Worm (Caenorhabditis elegans): ENCODE measurements around the gene otpl-6.

otpl-6 gene

ce11 chrV:8499407-8499806 lies 26.5 kb upstream of the otpl-6 start:
- TF ChIP-seq elt-1 (tag; optimal IDR thresholded peaks at IDR 0.05; ENCODE audit: borderline replicate concordance, insufficient read depth), result no peak
- no peak for TF ChIP-seq hlh-1 (tag; optimal IDR thresholded peaks at IDR 0.05)
- TF ChIP-seq bed-3 (GFP tag; optimal IDR thresholded peaks at IDR 0.05), result no peak
- TF ChIP-seq unc-120 (tag; optimal IDR thresholded peaks at IDR 0.05; ENCODE audit: poor library complexity, severe bottlenecking), result no peak
- TF ChIP-seq M03D4.4 (tag; optimal IDR thresholded peaks at IDR 0.05), result no peak
- no peak for TF ChIP-seq sptf-1 (tag; optimal IDR thresholded peaks at IDR 0.05)
- no peak for TF ChIP-seq nhr-76 (tag; optimal IDR thresholded peaks at IDR 0.05)
- no peak for TF ChIP-seq zip-8 (tag; optimal IDR thresholded peaks at IDR 0.05)
- no peak for TF ChIP-seq blmp-1 (tag; optimal IDR thresholded peaks at IDR 0.05)
- TF ChIP-seq mep-1 (tag; optimal IDR thresholded peaks at IDR 0.05), result no peak
- no peak for TF ChIP-seq drap-1 (GFP tag; optimal IDR thresholded peaks at IDR 0.05)
- TF ChIP-seq mls-2 (tag; optimal IDR thresholded peaks at IDR 0.05), result no peak
- TF ChIP-seq ces-1 (GFP tag; optimal IDR thresholded peaks at IDR 0.05), result no peak

- TF ChIP-seq ces-1 (GFP tag; optimal IDR thresholded peaks at IDR 0.05) (peak; percentile 73), nhr-28 (tag; optimal IDR thresholded peaks at IDR 0.05) (peak; percentile 95), ceh-39 (tag; optimal IDR thresholded peaks at IDR 0.05) (peak; percentile 71), elt-3 (tag; optimal IDR thresholded peaks at IDR 0.05) (peak; percentile 92), unc-120 (tag; optimal IDR thresholded peaks at IDR 0.05; ENCODE audit: poor library complexity, severe bottlenecking) (peak; percentile 99), sem-2 (GFP tag; optimal IDR thresholded peaks at IDR 0.05) (peak; percentile 96), cnd-1 (tag; optimal IDR thresholded peaks at IDR 0.05) (peak; percentile 99), M03D4.4 (tag; optimal IDR thresholded peaks at IDR 0.05) (peak; percentile 98), ceh-83 (GFP tag; optimal IDR thresholded peaks at IDR 0.05) (peak; percentile 99), unc-39 (tag; optimal IDR thresholded peaks at IDR 0.05) (peak; percentile 98), ztf-11 (tag; optimal IDR thresholded peaks at IDR 0.05) (peak; percentile 88), elt-1 (tag; optimal IDR thresholded peaks at IDR 0.05; ENCODE audit: borderline replicate concordance, insufficient read depth) (no peak), nhr-76 (tag; optimal IDR thresholded peaks at IDR 0.05) (peak; percentile 88), lin-32 (GFP tag; optimal IDR thresholded peaks at IDR 0.05) (peak; percentile 99), mab-5 (tag; optimal IDR thresholded peaks at IDR 0.05) (peak; percentile 62), blmp-1 (tag; optimal IDR thresholded peaks at IDR 0.05) (no peak), zip-8 (tag; optimal IDR thresholded peaks at IDR 0.05) (no peak), lin-13 (tag; optimal IDR thresholded peaks at IDR 0.05) (peak; percentile 92), nhr-2 (tag; optimal IDR thresholded peaks at IDR 0.05) (no peak), ham-2 (GFP tag; optimal IDR thresholded peaks at IDR 0.05) (peak; percentile 99), flh-1 (GFP tag; optimal IDR thresholded peaks at IDR 0.05) (peak; percentile 97), snpc-4 (tag; optimal IDR thresholded peaks at IDR 0.05) (no peak), mls-2 (tag; optimal IDR thresholded peaks at IDR 0.05) (peak; percentile 99), sptf-1 (tag; optimal IDR thresholded peaks at IDR 0.05) (peak; percentile 99), nhr-237 (tag; optimal IDR thresholded peaks at IDR 0.05) (peak; percentile 88), ceh-43 (GFP tag; optimal IDR thresholded peaks at IDR 0.05) (peak; percentile 98), bed-3 (GFP tag; optimal IDR thresholded peaks at IDR 0.05) (peak; percentile 97), drap-1 (GFP tag; optimal IDR thresholded peaks at IDR 0.05) (peak; percentile 99), unc-62 (GFP tag; optimal IDR thresholded peaks at IDR 0.05) (peak; percentile 89), hlh-1 (tag; optimal IDR thresholded peaks at IDR 0.05) (peak; percentile 86), nhr-12 (tag; optimal IDR thresholded peaks at IDR 0.05) (peak; percentile 80), tbx-8 (GFP tag; optimal IDR thresholded peaks at IDR 0.05) (peak; percentile 98), pha-4 (tag; optimal IDR thresholded peaks at IDR 0.05) (peak; percentile 94), lsy-2 (tag; optimal IDR thresholded peaks at IDR 0.05) (peak; percentile 38), mep-1 (tag; optimal IDR thresholded peaks at IDR 0.05) (peak; percentile 88)
These were observed 25.5 kb upstream of the otpl-6 start for ce11 chrV:8500348-8500747.

ce11 chrV:8507324-8507723 lies 18.6 kb upstream of the otpl-6 start, which contains the start of gene ZK994.6:
Gene ZK994.6, minus strand, starts transcription at chrV:8507424.
- TF ChIP-seq ces-1 (GFP tag; optimal IDR thresholded peaks at IDR 0.05) (peak; percentile 37), mab-5 (tag; optimal IDR thresholded peaks at IDR 0.05) (no peak), cnd-1 (tag; optimal IDR thresholded peaks at IDR 0.05) (no peak), sptf-1 (tag; optimal IDR thresholded peaks at IDR 0.05) (no peak), elt-1 (tag; optimal IDR thresholded peaks at IDR 0.05; ENCODE audit: borderline replicate concordance, insufficient read depth) (no peak)

ce11 chrV:8513361-8513760 lies 12.5 kb upstream of the otpl-6 start, which contains the start of gene F45F2.9:
Gene F45F2.9, minus strand, starts transcription at chrV:8513461.
- no peak for TF ChIP-seq flh-1 (GFP tag; optimal IDR thresholded peaks at IDR 0.05)
- no peak for TF ChIP-seq unc-120 (tag; optimal IDR thresholded peaks at IDR 0.05; ENCODE audit: poor library complexity, severe bottlenecking)
- TF ChIP-seq pha-4 (tag; optimal IDR thresholded peaks at IDR 0.05), result no peak
- no peak for TF ChIP-seq nhr-12 (tag; optimal IDR thresholded peaks at IDR 0.05)
- no peak for TF ChIP-seq ztf-11 (tag; optimal IDR thresholded peaks at IDR 0.05)
- TF ChIP-seq lsy-2 (tag; optimal IDR thresholded peaks at IDR 0.05), result no peak
- no peak for TF ChIP-seq lin-13 (tag; optimal IDR thresholded peaks at IDR 0.05)
- TF ChIP-seq hlh-1 (tag; optimal IDR thresholded peaks at IDR 0.05), result no peak
- no peak for TF ChIP-seq nhr-2 (tag; optimal IDR thresholded peaks at IDR 0.05)
- TF ChIP-seq bed-3 (GFP tag; optimal IDR thresholded peaks at IDR 0.05), result no peak
- no peak for TF ChIP-seq ceh-83 (GFP tag; optimal IDR thresholded peaks at IDR 0.05)
- TF ChIP-seq ceh-39 (tag; optimal IDR thresholded peaks at IDR 0.05), result no peak
- no peak for TF ChIP-seq unc-62 (GFP tag; optimal IDR thresholded peaks at IDR 0.05)
- TF ChIP-seq nhr-76 (tag; optimal IDR thresholded peaks at IDR 0.05), result no peak
- no peak for TF ChIP-seq unc-39 (tag; optimal IDR thresholded peaks at IDR 0.05)

Data from whole organism, mixed stage, embryonic.